Fruit fly (Drosophila melanogaster) whole organism, embryonic: ENCODE measurements around the gene Shal.

ENCODE experiments used
- Bgb ChIP-seq: fragments of 200-800 bp; sonication (Bioruptor generic); IDR thresholded peaks from 2 replicates; pipeline ENCODE4 v1.3.6; 2022; ENCODE audit warnings: missing biosample characterization, missing genetic modification characterization; ENCODE audit not compliant: partially characterized antibody
- CG10543 ChIP-seq: fragments of 200-800 bp; sonication (Bioruptor generic); optimal IDR thresholded peaks from 3 replicates; lab custom pipeline; 2017; ENCODE audit warnings: missing biosample characterization, mild to moderate bottlenecking, missing genetic modification characterization, moderate library complexity
- CG11504 ChIP-seq: fragments of 200-800 bp; sonication (Bioruptor generic); optimal IDR thresholded peaks from 3 replicates; lab custom pipeline; 2019; ENCODE audit warnings: missing biosample characterization, mild to moderate bottlenecking, missing genetic modification characterization, moderate library complexity
- CG12744 ChIP-seq: fragments of 200-800 bp; sonication (Bioruptor generic); optimal IDR thresholded peaks from 2 replicates; lab custom pipeline; 2016; ENCODE audit warnings: missing biosample characterization, missing genetic modification characterization
- CG12769 ChIP-seq: fragments of 200-800 bp; sonication (Bioruptor generic); optimal IDR thresholded peaks from 2 replicates; lab custom pipeline; 2019; ENCODE audit warnings: missing biosample characterization, mild to moderate bottlenecking, missing genetic modification characterization, moderate library complexity
- CG16815 ChIP-seq: fragments of 200-800 bp; sonication (Bioruptor generic); optimal IDR thresholded peaks from 3 replicates; lab custom pipeline; 2017; ENCODE audit warnings: missing biosample characterization, mild to moderate bottlenecking, missing genetic modification characterization
- CG1792 ChIP-seq: fragments of 200-800 bp; sonication (Bioruptor generic); optimal IDR thresholded peaks from 2 replicates; lab custom pipeline; 2016; ENCODE audit warnings: missing biosample characterization, missing genetic modification characterization
- CG18764 ChIP-seq: fragments of 200-800 bp; sonication (Bioruptor generic); optimal IDR thresholded peaks from 3 replicates; lab custom pipeline; 2016; ENCODE audit warnings: missing biosample characterization, missing genetic modification characterization
- CG32772 ChIP-seq: fragments of 200-800 bp; sonication (Bioruptor generic); IDR thresholded peaks from 2 replicates; pipeline ENCODE4 v1.3.6; 2022; ENCODE audit warnings: missing biosample characterization, missing genetic modification characterization
- CG3995 ChIP-seq: fragments of 200-800 bp; sonication (Bioruptor generic); optimal IDR thresholded peaks from 3 replicates; lab custom pipeline; 2016; ENCODE audit warnings: missing biosample characterization, missing genetic modification characterization
- CG4730 ChIP-seq: fragments of 200-800 bp; sonication (Bioruptor generic); IDR thresholded peaks from 2 replicates; pipeline ENCODE4 v1.3.6; 2022; ENCODE audit warnings: missing biosample characterization, missing genetic modification characterization
- CG4820 ChIP-seq: fragments of 200-800 bp; sonication (Bioruptor generic); optimal IDR thresholded peaks from 3 replicates; lab custom pipeline; 2016; ENCODE audit warnings: missing biosample characterization, missing genetic modification characterization
- CG6854 ChIP-seq: fragments of 200-800 bp; sonication (Bioruptor generic); optimal IDR thresholded peaks from 3 replicates; lab custom pipeline; 2017; ENCODE audit warnings: missing biosample characterization, mild to moderate bottlenecking, missing genetic modification characterization
- CG7928 ChIP-seq: fragments of 200-800 bp; sonication (Bioruptor generic); optimal IDR thresholded peaks from 2 replicates; lab custom pipeline; 2017; ENCODE audit warnings: missing biosample characterization, mild to moderate bottlenecking, missing genetic modification characterization
- CG9727 ChIP-seq: fragments of 200-800 bp; sonication (Bioruptor generic); optimal IDR thresholded peaks from 3 replicates; lab custom pipeline; 2017; ENCODE audit warnings: missing biosample characterization, mild to moderate bottlenecking, missing genetic modification characterization
- CkIIα-i1 ChIP-seq: fragments of 200-800 bp; sonication (Bioruptor generic); IDR thresholded peaks from 2 replicates; pipeline ENCODE4 v1.3.6; 2022; ENCODE audit warnings: missing biosample characterization, missing genetic modification characterization
- Eip74EF ChIP-seq, 2 experiments: fragments of 200-800 bp in 1 of 2; fragments of >200 bp in 1 of 2; sonication (Bioruptor generic) in 1 of 2; optimal IDR thresholded peaks; 2 replicates each; lab custom pipeline; 2017 to 2019; ENCODE audit warnings: missing biosample characterization in 2 of 2, missing genetic modification characterization in 2 of 2, mild to moderate bottlenecking in 1 of 2, moderate library complexity in 1 of 2
- Fer1 ChIP-seq: fragments of 200-800 bp; sonication (Bioruptor generic); optimal IDR thresholded peaks from 2 replicates; lab custom pipeline; 2017; ENCODE audit warnings: missing biosample characterization, mild to moderate bottlenecking, missing genetic modification characterization
- Hand ChIP-seq: fragments of 200-800 bp; sonication (Bioruptor generic); optimal IDR thresholded peaks from 2 replicates; lab custom pipeline; 2017; ENCODE audit warnings: mild to moderate bottlenecking, missing biosample characterization, missing genetic modification reagents, missing genetic modification characterization
- HmgZ ChIP-seq: fragments of 200-800 bp; sonication (Bioruptor generic); optimal IDR thresholded peaks from 2 replicates; lab custom pipeline; 2018; ENCODE audit warnings: missing biosample characterization, mild to moderate bottlenecking, missing genetic modification characterization
- Lhr ChIP-seq: fragments of 200-800 bp; sonication (Bioruptor generic); optimal IDR thresholded peaks from 3 replicates; lab custom pipeline; 2017; ENCODE audit warnings: mild to moderate bottlenecking, missing biosample characterization, missing genetic modification reagents, missing genetic modification characterization
- Mad ChIP-seq: fragments of 200-800 bp; sonication (Bioruptor generic); optimal IDR thresholded peaks from 2 replicates; lab custom pipeline; 2016; ENCODE audit warnings: missing biosample characterization, missing genetic modification characterization
- Myb ChIP-seq: fragments of 200-800 bp; sonication (Bioruptor generic); optimal IDR thresholded peaks from 2 replicates; lab custom pipeline; 2016; ENCODE audit warnings: missing biosample characterization, missing genetic modification characterization
- NC2β ChIP-seq: fragments of 200-800 bp; sonication (Bioruptor generic); optimal IDR thresholded peaks from 2 replicates; lab custom pipeline; 2016; ENCODE audit warnings: missing biosample characterization, missing genetic modification characterization
- Nf-YA ChIP-seq: fragments of 200-800 bp; sonication (Bioruptor generic); IDR thresholded peaks from 2 replicates; pipeline ENCODE4 v1.3.6; 2022; ENCODE audit warnings: missing biosample characterization, missing genetic modification characterization
- Opbp ChIP-seq: fragments of 200-800 bp; sonication (Bioruptor generic); IDR thresholded peaks from 3 replicates; pipeline ENCODE4 v1.3.6; 2022; ENCODE audit warnings: missing biosample characterization, missing genetic modification characterization; ENCODE audit not compliant: partially characterized antibody
- Six4 ChIP-seq: fragments of 200-800 bp; sonication (Bioruptor generic); optimal IDR thresholded peaks from 2 replicates; lab custom pipeline; 2016; ENCODE audit warnings: missing biosample characterization, missing genetic modification characterization
- Sox100B ChIP-seq: fragments of 200-800 bp; sonication (Bioruptor generic); optimal IDR thresholded peaks from 3 replicates; lab custom pipeline; 2018; ENCODE audit warnings: missing biosample characterization, mild to moderate bottlenecking, missing genetic modification characterization
- Taf1 ChIP-seq: fragments of 200-800 bp; sonication (Bioruptor generic); IDR thresholded peaks from 2 replicates; pipeline ENCODE4 v1.3.6; 2022; ENCODE audit warnings: missing biosample characterization, missing genetic modification characterization
- Trl ChIP-seq, 3 experiments: fragments of >200 bp in 2 of 3; fragments of 200-800 bp in 1 of 3; sonication (Bioruptor generic) in 1 of 3; optimal IDR thresholded peaks; 2 replicates in 1 of 3; 3 replicates in 2 of 3; lab custom pipeline; 2016 to 2017; ENCODE audit warnings: missing biosample characterization in 1 of 3, missing genetic modification characterization in 1 of 3
- Xrp1 ChIP-seq: fragments of 200-800 bp; sonication (Bioruptor generic); IDR thresholded peaks from 2 replicates; pipeline ENCODE4 v1.3.6; 2022; ENCODE audit warnings: missing biosample characterization, missing genetic modification characterization
- al ChIP-seq: fragments of 200-800 bp; sonication (Bioruptor generic); IDR thresholded peaks from 2 replicates; pipeline ENCODE4 v1.3.6; 2022; ENCODE audit warnings: missing biosample characterization, missing genetic modification characterization
- br ChIP-seq: fragments of >200 bp; optimal IDR thresholded peaks from 2 replicates; lab custom pipeline; 2017
- cas ChIP-seq: fragments of 200-800 bp; sonication (Bioruptor generic); IDR thresholded peaks from 2 replicates; pipeline ENCODE4 v1.3.6; 2022; ENCODE audit warnings: missing biosample characterization, missing genetic modification characterization
- caup ChIP-seq: fragments of 200-800 bp; sonication (Bioruptor generic); optimal IDR thresholded peaks from 3 replicates; lab custom pipeline; 2017; ENCODE audit warnings: missing biosample characterization, mild to moderate bottlenecking, missing genetic modification characterization, moderate library complexity; ENCODE audit not compliant: severe bottlenecking
- danr ChIP-seq: fragments of 200-800 bp; sonication (Bioruptor generic); IDR thresholded peaks from 2 replicates; pipeline ENCODE4 v1.3.6; 2022; ENCODE audit warnings: missing biosample characterization, missing genetic modification characterization
- dimm ChIP-seq: fragments of 200-800 bp; sonication (Bioruptor generic); IDR thresholded peaks from 2 replicates; pipeline ENCODE4 v1.3.6; 2022; ENCODE audit warnings: missing biosample characterization, missing genetic modification characterization
- dm ChIP-seq: fragments of 200-800 bp; sonication (Bioruptor generic); optimal IDR thresholded peaks from 3 replicates; lab custom pipeline; 2016; ENCODE audit warnings: missing biosample characterization, missing genetic modification characterization
- eve ChIP-seq, 2 experiments: fragments of >200 bp; optimal IDR thresholded peaks; 2 replicates each; lab custom pipeline; 2017; ENCODE audit warnings: missing biosample characterization in 2 of 2, missing genetic modification characterization in 2 of 2
- eyg ChIP-seq: fragments of 200-800 bp; sonication (Bioruptor generic); optimal IDR thresholded peaks from 3 replicates; lab custom pipeline; 2016; ENCODE audit warnings: missing biosample characterization, missing genetic modification characterization
- grau ChIP-seq: fragments of 200-800 bp; optimal IDR thresholded peaks from 3 replicates; lab custom pipeline; 2019; ENCODE audit warnings: missing biosample characterization, mild to moderate bottlenecking, missing genetic modification characterization, moderate library complexity
- gro ChIP-seq: fragments of 200-800 bp; sonication (Bioruptor generic); optimal IDR thresholded peaks from 2 replicates; lab custom pipeline; 2016; ENCODE audit warnings: missing biosample characterization, missing genetic modification characterization
- hbn ChIP-seq: fragments of 200-800 bp; sonication (Bioruptor generic); IDR thresholded peaks from 2 replicates; pipeline ENCODE4 v1.3.6; 2022; ENCODE audit warnings: missing biosample characterization, missing genetic modification characterization; ENCODE audit not compliant: partially characterized antibody
- her ChIP-seq: fragments of 200-800 bp; sonication (Bioruptor generic); optimal IDR thresholded peaks from 2 replicates; lab custom pipeline; 2016; ENCODE audit warnings: missing biosample characterization, missing genetic modification characterization
- jing ChIP-seq: fragments of 200-800 bp; sonication (Bioruptor generic); optimal IDR thresholded peaks from 2 replicates; lab custom pipeline; 2018; ENCODE audit warnings: missing biosample characterization, mild to moderate bottlenecking, missing genetic modification characterization
- oc ChIP-seq: fragments of 200-800 bp; sonication (Bioruptor generic); optimal IDR thresholded peaks from 2 replicates; lab custom pipeline; 2018; ENCODE audit warnings: missing biosample characterization, mild to moderate bottlenecking, missing genetic modification characterization, moderate library complexity
- pnt ChIP-seq: fragments of 200-800 bp; sonication (Bioruptor generic); optimal IDR thresholded peaks from 3 replicates; lab custom pipeline; 2016; ENCODE audit warnings: missing biosample characterization, missing genetic modification characterization
- ranshi ChIP-seq: fragments of 200-800 bp; sonication (Bioruptor generic); IDR thresholded peaks from 2 replicates; pipeline ENCODE4 v1.3.6; 2022; ENCODE audit warnings: missing biosample characterization, missing genetic modification characterization

Shal gene

DNA sequence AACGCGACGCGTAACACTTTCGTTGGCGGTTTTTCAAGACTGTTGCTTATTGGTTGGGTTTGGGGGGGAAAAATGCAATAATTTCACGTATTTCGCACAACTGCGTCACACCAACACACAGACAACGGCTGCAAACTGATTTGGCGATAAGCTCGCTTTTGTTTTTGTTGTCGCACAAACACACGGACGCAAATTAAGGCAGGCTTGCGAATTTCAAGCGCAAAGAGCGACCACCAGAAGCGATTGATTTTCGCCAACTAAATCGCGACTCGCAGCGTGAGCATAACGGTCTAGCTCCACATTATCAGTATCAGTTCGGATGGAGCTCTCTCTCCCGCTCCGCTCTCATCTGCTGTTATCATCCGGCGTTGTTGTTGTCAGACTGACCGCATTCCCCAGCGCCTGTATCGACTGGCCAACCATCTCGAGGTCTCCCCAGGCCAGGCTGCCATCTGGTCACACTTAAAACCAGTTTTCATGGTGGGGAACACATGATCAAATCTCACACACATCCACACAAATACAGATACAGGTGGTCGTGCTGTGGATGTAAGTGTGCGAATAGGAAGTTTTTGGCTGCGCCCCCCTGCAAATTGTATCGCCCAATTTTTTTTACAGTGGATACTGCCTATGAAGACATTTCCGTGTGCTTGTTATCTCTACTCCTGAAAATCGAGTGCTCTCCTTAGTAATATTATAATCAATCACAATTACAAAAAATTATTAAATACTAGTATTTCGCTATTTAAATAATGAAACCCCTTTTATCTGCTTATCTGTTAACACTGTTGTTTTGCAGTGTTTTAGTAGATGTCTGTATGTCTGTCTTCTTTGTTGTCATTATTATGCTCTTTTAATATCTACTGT is 48.6 kb upstream of the Shal start (continued):
- peak; percentile 68; the same call in 1 of the 2 replicates for TF ChIP-seq cas (GFP tag; lab: Robert Waterston, UW)
- peak; percentile 64 for TF ChIP-seq CG11504
- TF ChIP-seq CG1792 (GFP tag; lab: Kevin White, UChicago), result peak; percentile 20
- peak; percentile 83 for TF ChIP-seq CG10543 (GFP tag; lab: Kevin White, UChicago)
- peak; percentile 49; the same call in 1 of the 2 replicates for TF ChIP-seq Xrp1 (GFP tag; lab: Robert Waterston, UW)
- TF ChIP-seq danr (GFP tag; lab: Robert Waterston, UW), result 0 out of 2 replicates have a peak, but pooled peaks have one; percentile 52
- TF ChIP-seq CG7928 (GFP tag; lab: Kevin White, UChicago), result peak; percentile 35
- TF ChIP-seq oc, result peak; percentile 17
- TF ChIP-seq CG32772, result peak; percentile 34; the same call in 1 of the 2 replicates
- TF ChIP-seq br (lab: Kevin White, UChicago), result no peak
- no peak; the same call in 1 of the 2 replicates for TF ChIP-seq ranshi
- TF ChIP-seq CG12744 (GFP tag; lab: Kevin White, UChicago), result peak; percentile 25
- no peak for TF ChIP-seq dm (GFP tag; lab: Kevin White, UChicago)
- TF ChIP-seq hbn (GFP tag; lab: Robert Waterston, UW), result no peak
- peak; percentile 72 for TF ChIP-seq gro
- peak; percentile 21 for TF ChIP-seq Six4 (GFP tag; lab: Kevin White, UChicago)
- peak; percentile 71 to 79 for TF ChIP-seq Trl (optimal IDR thresholded peaks at IDR 0.05; lab: Kevin White, UChicago)
- TF ChIP-seq Trl (GFP tag; optimal IDR thresholded peaks at IDR 0.05; lab: Kevin White, UChicago), result no peak
- peak; percentile 30; the same call in 1 of the 3 replicates for TF ChIP-seq Opbp
- 0 out of 2 replicates have a peak, but pooled peaks have one; percentile 20 for TF ChIP-seq CG4730 (GFP tag; lab: Robert Waterston, UW)
- TF ChIP-seq Nf-YA (GFP tag; lab: Robert Waterston, UW), result no peak
- TF ChIP-seq CG18764 (GFP tag; lab: Kevin White, UChicago), result no peak
- TF ChIP-seq CG9727 (GFP tag; lab: Kevin White, UChicago), result peak; percentile 70
- peak; percentile 78 for TF ChIP-seq HmgZ (tag; lab: Kevin White, UChicago)
- TF ChIP-seq Myb, result peak; percentile 4
- TF ChIP-seq eve (GFP tag; optimal IDR thresholded peaks at IDR 0.05; lab: Kevin White, UChicago), result peak in 1 of 2 experiments; percentile 66
- peak; percentile 16 for TF ChIP-seq CG4820 (GFP tag; lab: Kevin White, UChicago)
- no peak for TF ChIP-seq CkIIα-i1
- no peak for TF ChIP-seq dimm (GFP tag; lab: Robert Waterston, UW)
- TF ChIP-seq caup, result peak; percentile 69
- TF ChIP-seq NC2β, result peak; percentile 9
- peak; percentile 80 for TF ChIP-seq CG12769 (tag; lab: Kevin White, UChicago)
- peak; percentile 9 for TF ChIP-seq Mad (GFP tag; lab: Kevin White, UChicago)
- TF ChIP-seq Lhr, result no peak
- no peak for TF ChIP-seq eyg
- peak; percentile 21 for TF ChIP-seq her
- TF ChIP-seq CG16815 (GFP tag; lab: Kevin White, UChicago), result peak; percentile 45
- 0 out of 2 replicates have a peak, but pooled peaks have one; percentile 25 for TF ChIP-seq Bgb (GFP tag; lab: Robert Waterston, UW)
- peak; percentile 95 for TF ChIP-seq grau (tag; lab: Kevin White, UChicago)
- TF ChIP-seq Taf1 (GFP tag; lab: Robert Waterston, UW), result peak; percentile 74; the same call in 1 of the 2 replicates
- peak in 1 of 2 experiments; percentile 75 for TF ChIP-seq Eip74EF (GFP tag; optimal IDR thresholded peaks at IDR 0.05; lab: Kevin White, UChicago)
- TF ChIP-seq CG3995 (GFP tag; lab: Kevin White, UChicago), result peak; percentile 37
- TF ChIP-seq jing (GFP tag; lab: Kevin White, UChicago), result peak; percentile 10
- peak; percentile 71 for TF ChIP-seq Fer1
- no peak for TF ChIP-seq pnt (GFP tag; lab: Kevin White, UChicago)
- TF ChIP-seq CG6854 (GFP tag; lab: Kevin White, UChicago), result peak; percentile 56
- peak; percentile 27 for TF ChIP-seq Sox100B
- TF ChIP-seq al (GFP tag; lab: Robert Waterston, UW), result peak; percentile 78
- TF ChIP-seq Hand, result peak; percentile 1
